Worm (Caenorhabditis elegans) whole organism, L3 larva: ENCODE data around the gene F58A6.1.

Experiments
- fkh-10 ChIP-seq: sonication (generic microtip); optimal IDR thresholded peaks from 2 replicates; lab custom pipeline; 2017; ENCODE audit warnings: missing biosample characterization, missing genetic modification reagents, missing genetic modification characterization
- nhr-23 ChIP-seq: fragments of 150-350 bp; optimal IDR thresholded peaks from 2 replicates; lab custom pipeline; 2014; ENCODE audit warnings: missing biosample characterization, missing genetic modification reagents, missing genetic modification characterization

- TF ChIP-seq fkh-10 (GFP tag; lab: Kevin White, UChicago), result no peak
- no peak for TF ChIP-seq nhr-23
These were observed 34.2 kb downstream of the F58A6.1 start for ce11 chrII:5176934-5177333.
